Worm (Caenorhabditis elegans) whole organism, L2 larva: ENCODE measurements around the gene C36C9.12.

Experiments used
- mbf-1 ChIP-seq: sonication (generic microtip); optimal IDR thresholded peaks from 2 replicates; lab custom pipeline; 2017; ENCODE audit warnings: missing biosample characterization, missing genetic modification characterization
- mdl-1 ChIP-seq, 2 experiments: fragments of 150-350 bp in 1 of 2; sonication (generic microtip) in 1 of 2; optimal IDR thresholded peaks; 2 replicates each; lab custom pipeline; 2017; ENCODE audit warnings: missing biosample characterization in 2 of 2, missing genetic modification characterization in 2 of 2
- nhr-129 ChIP-seq: fragments of 150-350 bp; optimal IDR thresholded peaks from 2 replicates; lab custom pipeline; 2014; ENCODE audit warnings: missing biosample characterization, missing genetic modification characterization
- nhr-21 ChIP-seq: fragments of 150-350 bp; optimal IDR thresholded peaks from 2 replicates; lab custom pipeline; 2014; ENCODE audit warnings: missing biosample characterization, missing genetic modification characterization
- unc-55 ChIP-seq: fragments of 150-350 bp; sonication (generic microtip); optimal IDR thresholded peaks from 3 replicates; lab custom pipeline; 2014; ENCODE audit warnings: missing biosample characterization, missing genetic modification reagents, missing genetic modification characterization
- zag-1 ChIP-seq: fragments of 150-350 bp; optimal IDR thresholded peaks from 2 replicates; lab custom pipeline; 2014; ENCODE audit warnings: missing biosample characterization, missing genetic modification characterization
- ztf-11 ChIP-seq: sonication (generic microtip); optimal IDR thresholded peaks from 2 replicates; lab custom pipeline; 2017; ENCODE audit warnings: missing biosample characterization, missing genetic modification characterization

The C36C9.12 gene

ce11 chrX:1643442-1644096 is 46.3 kb downstream of the C36C9.12 start:
- TF ChIP-seq nhr-21 (tag; lab: Kevin White, UChicago) (no peak), nhr-129 (tag; lab: Kevin White, UChicago) (no peak), unc-55 (GFP tag; lab: Kevin White, UChicago) (no peak), mdl-1 (tag; optimal IDR thresholded peaks at IDR 0.05; lab: Kevin White, UChicago) (no peak), zag-1 (tag; lab: Kevin White, UChicago) (no peak), mbf-1 (tag; lab: Kevin White, UChicago) (no peak), ztf-11 (tag; lab: Kevin White, UChicago) (no peak)
